Fruit fly (Drosophila melanogaster): ENCODE data around the gene CG11403.

Gene CG11403

dm6 chrX:1239832-1240231, at the start of gene CG11403:
Gene CG11403, minus strand, starts transcription at chrX:1239884.
- TF ChIP-seq tgo (GFP tag; IDR thresholded peaks at IDR 0.05) (no peak), Lpt (GFP tag; optimal IDR thresholded peaks at IDR 0.05) (no peak), vfl (GFP tag; optimal IDR thresholded peaks at IDR 0.05) (peak; percentile 23), CG10959 (GFP tag; IDR thresholded peaks at IDR 0.05) (no peak), Dip2 (GFP tag; IDR thresholded peaks at IDR 0.05) (no peak), hb (GFP tag; IDR thresholded peaks at IDR 0.05; ENCODE audit: partially characterized antibody) (peak; percentile 77), CG9215 (GFP tag; IDR thresholded peaks at IDR 0.05) (no peak), Mes4 (GFP tag; optimal IDR thresholded peaks at IDR 0.05) (no peak), Bgb (GFP tag; IDR thresholded peaks at IDR 0.05; ENCODE audit: partially characterized antibody) (peak; percentile 64), tll (GFP tag; optimal IDR thresholded peaks at IDR 0.05) (peak in 1 of 2 experiments; percentile 18), ara (GFP tag; IDR thresholded peaks at IDR 0.05) (no peak), CG4820 (GFP tag; optimal IDR thresholded peaks at IDR 0.05) (no peak), CG10462 (GFP tag; optimal IDR thresholded peaks at IDR 0.05) (no peak), CG10267 (tag; optimal IDR thresholded peaks at IDR 0.05) (peak; percentile 20), CG14860 (GFP tag; IDR thresholded peaks at IDR 0.05; ENCODE audit: partially characterized antibody) (peak; percentile 75), maf-S (GFP tag; optimal IDR thresholded peaks at IDR 0.05) (no peak), CG2120 (GFP tag; optimal IDR thresholded peaks at IDR 0.05) (peak; percentile 22), CG7786 (GFP tag; optimal IDR thresholded peaks at IDR 0.05) (no peak), CG30403 (GFP tag; optimal IDR thresholded peaks at IDR 0.05) (peak; percentile 22), CG8281 (tag; optimal IDR thresholded peaks at IDR 0.05) (no peak), nerfin-1 (tag; optimal IDR thresholded peaks at IDR 0.05) (no peak), CG9797 (GFP tag; optimal IDR thresholded peaks at IDR 0.05) (peak; percentile 80), CG10274 (GFP tag; optimal IDR thresholded peaks at IDR 0.05) (no peak), CkIIα-i1 (GFP tag; IDR thresholded peaks at IDR 0.05) (no peak), CG7357 (GFP tag; IDR thresholded peaks at IDR 0.05) (no peak), dpn (GFP tag; optimal IDR thresholded peaks at IDR 0.05) (peak in 1 of 2 experiments; percentile 2), danr (GFP tag; IDR thresholded peaks at IDR 0.05) (no peak), corto (GFP tag; optimal IDR thresholded peaks at IDR 0.05) (no peak), Dp (GFP tag; optimal IDR thresholded peaks at IDR 0.05) (peak; percentile 94), gcm (GFP tag; optimal IDR thresholded peaks at IDR 0.05) (no peak), Dll (GFP tag; IDR thresholded peaks at IDR 0.05; ENCODE audit: partially characterized antibody) (peak; percentile 93), CG7928 (GFP tag; optimal IDR thresholded peaks at IDR 0.05) (peak; percentile 49), CG4328 (GFP tag; optimal IDR thresholded peaks at IDR 0.05) (no peak), CG13296 (GFP tag; optimal IDR thresholded peaks at IDR 0.05) (no peak), CG8478 (optimal IDR thresholded peaks at IDR 0.05) (no peak), NFAT (GFP tag; IDR thresholded peaks at IDR 0.05) (no peak), fru (optimal IDR thresholded peaks at IDR 0.05) (no peak), Fer3 (tag; optimal IDR thresholded peaks at IDR 0.05) (no peak), btn (GFP tag; optimal IDR thresholded peaks at IDR 0.05) (no peak), CG30020 (tag; optimal IDR thresholded peaks at IDR 0.05) (no peak), row (GFP tag; IDR thresholded peaks at IDR 0.05) (peak; percentile 60), lab (GFP tag; optimal IDR thresholded peaks at IDR 0.05) (no peak), CG13123 (GFP tag; optimal IDR thresholded peaks at IDR 0.05) (no peak), CG4424 (GFP tag; optimal IDR thresholded peaks at IDR 0.05) (no peak), CG10654 (GFP tag; optimal IDR thresholded peaks at IDR 0.05) (no peak), salm (tag; optimal IDR thresholded peaks at IDR 0.05) (no peak), CG12942 (GFP tag; optimal IDR thresholded peaks at IDR 0.05) (no peak), CG2875 (GFP tag; optimal IDR thresholded peaks at IDR 0.05) (no peak), trh (GFP tag; optimal IDR thresholded peaks at IDR 0.05) (no peak), CG13287 (GFP tag; IDR thresholded peaks at IDR 0.05; ENCODE audit: partially characterized antibody) (peak; percentile 90), Dek (tag; optimal IDR thresholded peaks at IDR 0.05) (no peak), rib (GFP tag; IDR thresholded peaks at IDR 0.05) (no peak)
